Worm (Caenorhabditis elegans): ENCODE results near the gene Y55B1BR.6.
A peak's percentile ranks its signal among the peaks of the same experiment; 100 is the strongest.

DNA sequence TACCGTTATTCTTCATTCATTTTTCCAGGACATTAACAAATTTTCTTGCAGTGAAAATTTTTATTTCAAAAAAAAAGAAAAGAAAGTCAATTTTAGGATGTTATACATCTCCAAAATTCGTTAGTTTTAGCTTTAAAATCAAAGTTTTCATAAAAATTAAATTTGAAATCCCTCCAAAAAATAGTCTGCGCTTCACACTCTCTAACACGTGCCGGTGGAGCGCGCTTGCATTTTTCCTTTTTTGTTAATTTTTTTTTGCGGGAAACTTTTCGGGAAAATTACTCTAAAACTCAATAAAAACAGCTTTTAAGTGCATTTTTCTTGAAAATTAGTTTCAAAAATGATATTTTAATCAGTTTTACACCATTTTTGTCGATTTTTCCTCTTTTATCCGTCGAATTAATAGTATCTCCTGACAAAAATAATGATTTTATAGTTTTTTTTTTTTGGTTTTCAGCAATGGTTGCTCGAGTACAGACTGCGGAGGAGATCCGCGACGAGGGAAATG, 27.5 kb upstream of the Y55B1BR.6 start, which contains the start of gene unc-45:
- no peak for TF ChIP-seq mdl-1 (tag; optimal IDR thresholded peaks at IDR 0.05)
- no peak for TF ChIP-seq mef-2 (tag; optimal IDR thresholded peaks at IDR 0.05)
- no peak for TF ChIP-seq alr-1 (tag; optimal IDR thresholded peaks at IDR 0.05; ENCODE audit: borderline replicate concordance)
- no peak for TF ChIP-seq unc-130 (tag; optimal IDR thresholded peaks at IDR 0.05)
- TF ChIP-seq fkh-8 (tag; optimal IDR thresholded peaks at IDR 0.05): peak; percentile 28
- TF ChIP-seq nhr-76 (tag; optimal IDR thresholded peaks at IDR 0.05): no peak
- no peak for TF ChIP-seq nhr-12 (tag; optimal IDR thresholded peaks at IDR 0.05)
- TF ChIP-seq unc-62 (GFP tag; optimal IDR thresholded peaks at IDR 0.05): no peak
- no peak for TF ChIP-seq dsc-1 (tag; optimal IDR thresholded peaks at IDR 0.05)
- TF ChIP-seq rnt-1 (tag; optimal IDR thresholded peaks at IDR 0.05): peak; percentile 28
- TF ChIP-seq lsy-2 (tag; optimal IDR thresholded peaks at IDR 0.05): peak; percentile 61 to 82
